Fruit fly (Drosophila melanogaster) whole organism: ENCODE measurements around the gene SkpC.

Experiments used
- CG8478 ChIP-seq: fragments of >200 bp; optimal IDR thresholded peaks from 2 replicates; lab custom pipeline; 2018; ENCODE audit warnings: inconsistent platforms
- Dll ChIP-seq: fragments of >200 bp; optimal IDR thresholded peaks from 2 replicates; lab custom pipeline; 2017
- EcR ChIP-seq, 2 experiments: fragments of >200 bp; optimal IDR thresholded peaks; 2 replicates each; lab custom pipeline; 2017; ENCODE audit warnings: missing biosample characterization in 2 of 2, missing genetic modification characterization in 2 of 2, missing genetic modification reagents in 2 of 2
- pan ChIP-seq: fragments of >200 bp; optimal IDR thresholded peaks from 2 replicates; lab custom pipeline; 2017
- psq ChIP-seq: fragments of >200 bp; optimal IDR thresholded peaks from 2 replicates; lab custom pipeline; 2017
- usp ChIP-seq: fragments of >200 bp; optimal IDR thresholded peaks from 2 replicates; lab custom pipeline; 2017; ENCODE audit warnings: missing biosample characterization, missing genetic modification characterization, mixed read lengths

SkpC gene

dm6 chrX:19827762-19828161, 11.9 kb downstream of the SkpC start:
- TF ChIP-seq psq (no peak), pan (lab: Kevin White, UChicago) (no peak), EcR (GFP tag; optimal IDR thresholded peaks at IDR 0.05; lab: Kevin White, UChicago) (no peak), Dll (lab: Kevin White, UChicago) (no peak), CG8478 (no peak), usp (GFP tag; lab: Kevin White, UChicago) (no peak)

- TF ChIP-seq CG8478 = no peak
- no peak for TF ChIP-seq psq
- no peak for TF ChIP-seq pan (lab: Kevin White, UChicago)
- TF ChIP-seq EcR (GFP tag; optimal IDR thresholded peaks at IDR 0.05; lab: Kevin White, UChicago) = no peak
- TF ChIP-seq Dll (lab: Kevin White, UChicago) = no peak
- TF ChIP-seq usp (GFP tag; lab: Kevin White, UChicago) = no peak
Observed at dm6 chrX:19839067-19839466, 23.2 kb downstream of the SkpC start.

- TF ChIP-seq usp (GFP tag; lab: Kevin White, UChicago) (no peak), Dll (lab: Kevin White, UChicago) (no peak), CG8478 (no peak), EcR (GFP tag; optimal IDR thresholded peaks at IDR 0.05; lab: Kevin White, UChicago) (no peak), pan (lab: Kevin White, UChicago) (no peak), psq (no peak)
Observed at dm6 chrX:19840341-19840740, 24.5 kb downstream of the SkpC start.

- no peak for TF ChIP-seq EcR (GFP tag; optimal IDR thresholded peaks at IDR 0.05; lab: Kevin White, UChicago)
- TF ChIP-seq CG8478 = no peak
- no peak for TF ChIP-seq psq
- no peak for TF ChIP-seq Dll (lab: Kevin White, UChicago)
- TF ChIP-seq pan (lab: Kevin White, UChicago) = no peak
- TF ChIP-seq usp (GFP tag; lab: Kevin White, UChicago) = no peak
Observed at dm6 chrX:19842397-19843261, 26.8 kb downstream of the SkpC start.

dm6 chrX:19844010-19844766, 28.3 kb downstream of the SkpC start:
- no peak for TF ChIP-seq pan (lab: Kevin White, UChicago)

- TF ChIP-seq Dll (lab: Kevin White, UChicago) (no peak), pan (lab: Kevin White, UChicago) (no peak), EcR (GFP tag; optimal IDR thresholded peaks at IDR 0.05; lab: Kevin White, UChicago) (no peak), psq (no peak), CG8478 (no peak)
Observed at dm6 chrX:19845557-19846072, 29.7 kb downstream of the SkpC start.

- TF ChIP-seq usp (GFP tag; lab: Kevin White, UChicago) = no peak
- TF ChIP-seq psq = no peak
- peak; percentile 23 for TF ChIP-seq Dll (lab: Kevin White, UChicago)
Observed at dm6 chrX:19846701-19847383, 31.0 kb downstream of the SkpC start.

- TF ChIP-seq EcR (GFP tag; optimal IDR thresholded peaks at IDR 0.05; lab: Kevin White, UChicago) = no peak
- TF ChIP-seq Dll (lab: Kevin White, UChicago) = no peak
- TF ChIP-seq usp (GFP tag; lab: Kevin White, UChicago) = no peak
- TF ChIP-seq pan (lab: Kevin White, UChicago) = no peak
- TF ChIP-seq CG8478 = no peak
- no peak for TF ChIP-seq psq
Observed at dm6 chrX:19848342-19848793, 32.5 kb downstream of the SkpC start.

dm6 chrX:19850503-19851094, 34.7 kb downstream of the SkpC start:
- TF ChIP-seq usp (GFP tag; lab: Kevin White, UChicago) (no peak), CG8478 (no peak), psq (no peak), pan (lab: Kevin White, UChicago) (no peak), EcR (GFP tag; optimal IDR thresholded peaks at IDR 0.05; lab: Kevin White, UChicago) (no peak), Dll (lab: Kevin White, UChicago) (no peak)

- peak; percentile 43 for TF ChIP-seq CG8478
- no peak for TF ChIP-seq psq
- no peak for TF ChIP-seq pan (lab: Kevin White, UChicago)
- TF ChIP-seq EcR (GFP tag; optimal IDR thresholded peaks at IDR 0.05; lab: Kevin White, UChicago) = no peak
- peak; percentile 73 for TF ChIP-seq Dll (lab: Kevin White, UChicago)
- TF ChIP-seq usp (GFP tag; lab: Kevin White, UChicago) = no peak
Observed at dm6 chrX:19851095-19851988, 35.5 kb downstream of the SkpC start.

- TF ChIP-seq Dll (lab: Kevin White, UChicago) (no peak), pan (lab: Kevin White, UChicago) (no peak), psq (no peak), usp (GFP tag; lab: Kevin White, UChicago) (no peak), CG8478 (no peak), EcR (GFP tag; optimal IDR thresholded peaks at IDR 0.05; lab: Kevin White, UChicago) (no peak)
Observed at dm6 chrX:19851989-19852307, 36.1 kb downstream of the SkpC start, which contains the start of the genes pico and Nup205. pico (minus strand) TSS chrX:19852059. Nup205 (plus strand) TSS chrX:19852214.
